Fruit fly (Drosophila melanogaster) whole organism, embryonic: ENCODE results near the gene lectin-28C.

Source experiments
- Awh ChIP-seq: fragments of 200-800 bp; sonication (Bioruptor generic); IDR thresholded peaks from 2 replicates; pipeline ENCODE4, ENCODE4 v1.3.6; 2022; ENCODE audit warnings: missing biosample characterization, missing genetic modification characterization
- BEAF-32 ChIP-seq: fragments of 200-800 bp; sonication (Bioruptor generic); optimal IDR thresholded peaks from 3 replicates; lab custom pipeline; 2017; ENCODE audit warnings: missing biosample characterization, missing genetic modification characterization, mild to moderate bottlenecking, moderate library complexity, missing genetic modification reagents
- BtbVII ChIP-seq: fragments of 200-800 bp; sonication (Bioruptor generic); optimal IDR thresholded peaks from 3 replicates; lab custom pipeline; 2017; ENCODE audit warnings: missing biosample characterization, mild to moderate bottlenecking, missing genetic modification characterization
- CG10979 ChIP-seq: fragments of 200-800 bp; sonication (Bioruptor generic); optimal IDR thresholded peaks from 2 replicates; lab custom pipeline; 2018; ENCODE audit warnings: missing biosample characterization, mild to moderate bottlenecking, missing genetic modification characterization, moderate library complexity
- CG12071 ChIP-seq: fragments of 200-800 bp; sonication (Bioruptor generic); optimal IDR thresholded peaks from 3 replicates; lab custom pipeline; 2018; ENCODE audit warnings: missing biosample characterization, mild to moderate bottlenecking, missing genetic modification characterization
- CG14050 ChIP-seq: fragments of 200-800 bp; sonication (Bioruptor generic); IDR thresholded peaks from 3 replicates; pipeline ENCODE4 v1.3.6; 2022; ENCODE audit warnings: missing biosample characterization, missing genetic modification characterization
- CG15073 ChIP-seq: fragments of 200-800 bp; sonication (Bioruptor generic); optimal IDR thresholded peaks from 2 replicates; lab custom pipeline; 2016; ENCODE audit warnings: missing biosample characterization, missing genetic modification characterization
- CG15269 ChIP-seq: fragments of 200-800 bp; sonication (Bioruptor generic); optimal IDR thresholded peaks from 2 replicates; lab custom pipeline; 2018; ENCODE audit warnings: missing biosample characterization, mild to moderate bottlenecking, missing genetic modification characterization, moderate library complexity
- CG15601 ChIP-seq: fragments of 200-800 bp; sonication (Bioruptor generic); optimal IDR thresholded peaks from 3 replicates; lab custom pipeline; 2019; ENCODE audit warnings: missing biosample characterization, mild to moderate bottlenecking, missing genetic modification characterization, moderate library complexity
- CG18011 ChIP-seq: fragments of 200-800 bp; sonication (Bioruptor generic); optimal IDR thresholded peaks from 2 replicates; lab custom pipeline; 2017; ENCODE audit warnings: missing biosample characterization, missing genetic modification characterization, mild to moderate bottlenecking, moderate library complexity, missing genotype
- CG18262 ChIP-seq: fragments of 200-800 bp; optimal IDR thresholded peaks from 3 replicates; lab custom pipeline; 2019; ENCODE audit warnings: missing biosample characterization, mild to moderate bottlenecking, missing genetic modification characterization, moderate library complexity
- CG2712 ChIP-seq: fragments of 200-800 bp; optimal IDR thresholded peaks from 3 replicates; lab custom pipeline; 2019; ENCODE audit warnings: missing biosample characterization, mild to moderate bottlenecking, missing genetic modification characterization, moderate library complexity
- CG2889 ChIP-seq: fragments of 200-800 bp; sonication (Bioruptor generic); IDR thresholded peaks from 3 replicates; pipeline ENCODE4 v1.3.6; 2022; ENCODE audit warnings: missing biosample characterization, missing genetic modification characterization
- CG3065 ChIP-seq: fragments of 200-800 bp; sonication (Bioruptor generic); optimal IDR thresholded peaks from 2 replicates; lab custom pipeline; 2016; ENCODE audit warnings: missing biosample characterization, missing genetic modification characterization
- CG31365 ChIP-seq: fragments of 200-800 bp; sonication (Bioruptor generic); optimal IDR thresholded peaks from 2 replicates; lab custom pipeline; 2018; ENCODE audit warnings: missing biosample characterization, mild to moderate bottlenecking, missing genetic modification characterization
- CG34224 ChIP-seq: fragments of 200-800 bp; sonication (Bioruptor generic); IDR thresholded peaks from 3 replicates; pipeline ENCODE4 v1.3.6; 2022; ENCODE audit warnings: missing biosample characterization, missing genetic modification characterization; ENCODE audit not compliant: partially characterized antibody
- CG4328 ChIP-seq: fragments of 200-800 bp; sonication (Bioruptor generic); optimal IDR thresholded peaks from 3 replicates; lab custom pipeline; 2017; ENCODE audit warnings: missing biosample characterization, missing genetic modification reagents, missing genetic modification characterization
- CG4730 ChIP-seq: fragments of 200-800 bp; sonication (Bioruptor generic); IDR thresholded peaks from 2 replicates; pipeline ENCODE4 v1.3.6; 2022; ENCODE audit warnings: missing biosample characterization, missing genetic modification characterization
- CG7786 ChIP-seq: fragments of 200-800 bp; sonication (Bioruptor generic); optimal IDR thresholded peaks from 2 replicates; lab custom pipeline; 2016; ENCODE audit warnings: missing biosample characterization, missing genetic modification characterization
- CG9817 ChIP-seq: fragments of 200-800 bp; sonication (Bioruptor generic); optimal IDR thresholded peaks from 2 replicates; lab custom pipeline; 2018; ENCODE audit warnings: missing biosample characterization, mild to moderate bottlenecking, missing genetic modification characterization, moderate library complexity
- Fer2 ChIP-seq: fragments of 200-800 bp; sonication (Bioruptor generic); optimal IDR thresholded peaks from 2 replicates; lab custom pipeline; 2018; ENCODE audit warnings: missing biosample characterization, mild to moderate bottlenecking, missing genetic modification characterization, moderate library complexity
- HHEX ChIP-seq: fragments of 200-800 bp; sonication (Bioruptor generic); optimal IDR thresholded peaks from 3 replicates; lab custom pipeline; 2017; ENCODE audit warnings: missing biosample characterization, mild to moderate bottlenecking, missing genetic modification characterization, missing genetic modification reagents
- Hr39 ChIP-seq: fragments of >200 bp; optimal IDR thresholded peaks from 2 replicates; lab custom pipeline; 2017
- Hsf ChIP-seq: fragments of 200-800 bp; sonication (Bioruptor generic); optimal IDR thresholded peaks from 3 replicates; lab custom pipeline; 2016; ENCODE audit warnings: missing biosample characterization, missing genetic modification characterization
- MTF-1 ChIP-seq: fragments of 200-800 bp; sonication (Bioruptor generic); optimal IDR thresholded peaks from 2 replicates; lab custom pipeline; 2018; ENCODE audit warnings: missing biosample characterization, mild to moderate bottlenecking, missing genetic modification characterization, borderline replicate concordance
- Mrtf ChIP-seq: fragments of 200-800 bp; sonication (Bioruptor generic); IDR thresholded peaks from 3 replicates; pipeline ENCODE4 v1.3.6; 2022; ENCODE audit warnings: missing biosample characterization, missing genetic modification characterization
- NFAT ChIP-seq: fragments of 200-800 bp; sonication (Bioruptor generic); IDR thresholded peaks from 2 replicates; pipeline ENCODE4 v1.3.6; 2022; ENCODE audit warnings: missing biosample characterization, missing genetic modification characterization
- Nf-YB ChIP-seq: fragments of 200-800 bp; sonication (Bioruptor generic); optimal IDR thresholded peaks from 3 replicates; lab custom pipeline; 2019; ENCODE audit warnings: missing biosample characterization, mild to moderate bottlenecking, missing genetic modification characterization, moderate library complexity
- Taf1 ChIP-seq: fragments of 200-800 bp; sonication (Bioruptor generic); IDR thresholded peaks from 2 replicates; pipeline ENCODE4 v1.3.6; 2022; ENCODE audit warnings: missing biosample characterization, missing genetic modification characterization
- Usf ChIP-seq: fragments of 200-800 bp; sonication (Bioruptor generic); optimal IDR thresholded peaks from 2 replicates; lab custom pipeline; 2017; ENCODE audit warnings: missing genotype, missing biosample characterization, missing genetic modification characterization
- bigmax ChIP-seq: fragments of 200-800 bp; sonication (Bioruptor generic); optimal IDR thresholded peaks from 2 replicates; lab custom pipeline; 2018; ENCODE audit warnings: missing biosample characterization, mild to moderate bottlenecking, missing genetic modification characterization
- crc ChIP-seq: fragments of 200-800 bp; sonication (Bioruptor generic); optimal IDR thresholded peaks from 2 replicates; lab custom pipeline; 2016; ENCODE audit warnings: missing biosample characterization, missing genetic modification characterization
- crp ChIP-seq, 2 experiments: fragments of 200-800 bp; sonication (Bioruptor generic); optimal IDR thresholded peaks; 2 replicates in 1 of 2; 3 replicates in 1 of 2; lab custom pipeline; 2017; ENCODE audit warnings: missing biosample characterization in 2 of 2, missing genetic modification characterization in 2 of 2, mild to moderate bottlenecking in 1 of 2, moderate library complexity in 1 of 2
- eve ChIP-seq, 2 experiments: fragments of >200 bp; optimal IDR thresholded peaks; 2 replicates each; lab custom pipeline; 2017; ENCODE audit warnings: missing biosample characterization in 2 of 2, missing genetic modification characterization in 2 of 2
- gce ChIP-seq: fragments of 200-800 bp; sonication (Bioruptor generic); IDR thresholded peaks from 3 replicates; pipeline ENCODE4 v1.3.6; 2022; ENCODE audit warnings: missing biosample characterization, missing genetic modification characterization
- gfzf ChIP-seq: fragments of 200-800 bp; sonication (Bioruptor generic); optimal IDR thresholded peaks from 2 replicates; lab custom pipeline; 2016; ENCODE audit warnings: missing biosample characterization, mild to moderate bottlenecking, missing genetic modification characterization, moderate library complexity
- kni ChIP-seq: fragments of 200-800 bp; sonication (Bioruptor generic); optimal IDR thresholded peaks from 3 replicates; lab custom pipeline; 2017; ENCODE audit warnings: mild to moderate bottlenecking, missing biosample characterization, missing genetic modification reagents, missing genetic modification characterization
- knrl ChIP-seq: fragments of 200-800 bp; sonication (Bioruptor generic); IDR thresholded peaks from 3 replicates; pipeline ENCODE4 v1.3.6; 2022; ENCODE audit warnings: missing biosample characterization, missing genetic modification characterization; ENCODE audit not compliant: partially characterized antibody
- lbe ChIP-seq: fragments of 200-800 bp; sonication (Bioruptor generic); optimal IDR thresholded peaks from 2 replicates; lab custom pipeline; 2016; ENCODE audit warnings: missing biosample characterization, mild to moderate bottlenecking, missing genetic modification characterization
- pb ChIP-seq: fragments of 200-800 bp; sonication (Bioruptor generic); optimal IDR thresholded peaks from 3 replicates; lab custom pipeline; 2016; ENCODE audit warnings: missing biosample characterization, missing genetic modification characterization
- pho ChIP-seq: fragments of 200-800 bp; sonication (Bioruptor generic); optimal IDR thresholded peaks from 2 replicates; lab custom pipeline; 2016; ENCODE audit warnings: missing biosample characterization, missing genetic modification characterization
- pros ChIP-seq: fragments of 200-800 bp; sonication (Bioruptor generic); optimal IDR thresholded peaks from 3 replicates; lab custom pipeline; 2019; ENCODE audit warnings: missing biosample characterization, mild to moderate bottlenecking, missing genetic modification characterization, moderate library complexity
- psq ChIP-seq: fragments of 200-800 bp; sonication (Bioruptor generic); optimal IDR thresholded peaks from 2 replicates; lab custom pipeline; 2017; ENCODE audit warnings: missing biosample characterization, missing genetic modification characterization
- ranshi ChIP-seq: fragments of 200-800 bp; sonication (Bioruptor generic); IDR thresholded peaks from 2 replicates; pipeline ENCODE4 v1.3.6; 2022; ENCODE audit warnings: missing biosample characterization, missing genetic modification characterization
- ro ChIP-seq: fragments of 200-800 bp; sonication (Bioruptor generic); IDR thresholded peaks from 2 replicates; pipeline ENCODE4 v1.3.6; 2022; ENCODE audit warnings: missing biosample characterization, missing genetic modification characterization
- sim ChIP-seq: fragments of 200-800 bp; sonication (Bioruptor generic); IDR thresholded peaks from 2 replicates; pipeline ENCODE4 v1.3.6; 2022; ENCODE audit warnings: missing biosample characterization, missing genetic modification characterization
- so ChIP-seq: fragments of 200-800 bp; sonication (Bioruptor generic); IDR thresholded peaks from 3 replicates; pipeline ENCODE4 v1.3.6; 2022; ENCODE audit warnings: missing biosample characterization, missing genetic modification characterization
- trh ChIP-seq: fragments of 200-800 bp; sonication (Bioruptor generic); optimal IDR thresholded peaks from 2 replicates; lab custom pipeline; 2016; ENCODE audit warnings: missing biosample characterization, missing genetic modification characterization
- vfl ChIP-seq: fragments of 200-800 bp; sonication (Bioruptor generic); optimal IDR thresholded peaks from 2 replicates; lab custom pipeline; 2016; ENCODE audit warnings: missing biosample characterization, missing genetic modification characterization
- z ChIP-seq: fragments of 200-800 bp; sonication (Bioruptor generic); IDR thresholded peaks from 3 replicates; pipeline ENCODE4 v1.3.6; 2022; ENCODE audit warnings: missing biosample characterization, missing genetic modification characterization

The lectin-28C gene

dm6 chr2L:7811249-7812002, 45.5 kb upstream of the lectin-28C start, which contains the start of gene LanB1 (continued):
- TF ChIP-seq Mrtf (no peak), pb (GFP tag; lab: Kevin White, UChicago) (no peak), BEAF-32 (GFP tag; lab: Kevin White, UChicago) (peak; percentile 59), CG2712 (tag; lab: Kevin White, UChicago) (peak; percentile 34), CG9817 (no peak), eve (GFP tag; optimal IDR thresholded peaks at IDR 0.05; lab: Kevin White, UChicago) (peak in 1 of 2 experiments; percentile 44), CG34224 (GFP tag; lab: Robert Waterston, UW) (peak; percentile 47), CG18011 (GFP tag; lab: Kevin White, UChicago) (no peak), Hsf (GFP tag; lab: Kevin White, UChicago) (no peak), trh (no peak), Awh (GFP tag; lab: Robert Waterston, UW) (peak; percentile 36; the same call in 1 of the 2 replicates), ranshi (GFP tag; lab: Robert Waterston, UW) (no peak; the same call in 1 of the 2 replicates), BtbVII (no peak), Hr39 (lab: Kevin White, UChicago) (no peak), CG4328 (GFP tag; lab: Kevin White, UChicago) (no peak), CG15073 (no peak), pho (GFP tag; lab: Kevin White, UChicago) (no peak), CG2889 (GFP tag; lab: Robert Waterston, UW) (no peak), Nf-YB (GFP tag; lab: Kevin White, UChicago) (no peak), kni (peak; percentile 82), pros (peak; percentile 97), crc (GFP tag; lab: Kevin White, UChicago) (no peak), sim (no peak), CG10979 (tag; lab: Kevin White, UChicago) (no peak), vfl (GFP tag; lab: Kevin White, UChicago) (no peak), gce (GFP tag; lab: Robert Waterston, UW) (peak; percentile 16; the same call in 1 of the 3 replicates), CG12071 (GFP tag; lab: Kevin White, UChicago) (no peak), CG15601 (tag; lab: Kevin White, UChicago) (no peak), Usf (no peak), HHEX (GFP tag; lab: Kevin White, UChicago) (no peak), CG31365 (no peak), CG7786 (GFP tag; lab: Kevin White, UChicago) (no peak), knrl (GFP tag; lab: Robert Waterston, UW) (no peak; the same call in 2 of the 3 replicates), bigmax (no peak), CG14050 (GFP tag; lab: Robert Waterston, UW) (no peak), CG3065 (GFP tag; lab: Kevin White, UChicago) (no peak), z (GFP tag; lab: Robert Waterston, UW) (peak; percentile 60; the same call in 2 of the 3 replicates), Fer2 (no peak), CG4730 (GFP tag; lab: Robert Waterston, UW) (no peak), crp (GFP tag; optimal IDR thresholded peaks at IDR 0.05; lab: Kevin White, UChicago) (no peak), NFAT (GFP tag; lab: Robert Waterston, UW) (peak; percentile 59), lbe (GFP tag; lab: Kevin White, UChicago) (no peak), gfzf (GFP tag; lab: Kevin White, UChicago) (no peak), so (no peak), Taf1 (no peak), CG18262 (tag; lab: Kevin White, UChicago) (no peak), CG15269 (peak; percentile 2), psq (peak; percentile 37), ro (GFP tag; lab: Robert Waterston, UW) (no peak), MTF-1 (GFP tag; lab: Kevin White, UChicago) (peak; percentile 45)
